Worm (Caenorhabditis elegans) whole organism, L4 larva: ENCODE measurements around the gene K10C8.4.

Experiments used
- D1046.2 ChIP-seq: fragments of 200-800 bp; sonication (Bioruptor generic); IDR thresholded peaks from 2 replicates; pipeline ENCODE4 v1.3.6; 2022; ENCODE audit warnings: missing genetic modification characterization, missing compliant biosample characterization
- F10B5.3 ChIP-seq: sonication (generic microtip); optimal IDR thresholded peaks from 2 replicates; lab custom pipeline; 2016; ENCODE audit warnings: mild to moderate bottlenecking, missing genetic modification characterization, missing compliant biosample characterization
- ZK337.2 ChIP-seq: fragments of 200-800 bp; sonication (Bioruptor generic); IDR thresholded peaks from 2 replicates; pipeline ENCODE4 v1.3.6; 2022; ENCODE audit warnings: missing genetic modification reagents, missing genetic modification characterization, missing compliant biosample characterization
- ZK546.5 ChIP-seq, 2 experiments: sonication (generic microtip); optimal IDR thresholded peaks; 2 replicates each; lab custom pipeline; 2017; ENCODE audit warnings: missing biosample characterization in 2 of 2, missing genetic modification characterization in 2 of 2
- ama-1 ChIP-seq: fragments of 150-350 bp; optimal IDR thresholded peaks from 2 replicates; lab custom pipeline; 2014; ENCODE audit warnings: inconsistent platforms, mixed read lengths
- ceh-28 ChIP-seq: fragments of 150-350 bp; optimal IDR thresholded peaks from 2 replicates; lab custom pipeline; 2014; ENCODE audit warnings: missing biosample characterization, missing genetic modification reagents, missing genetic modification characterization
- ceh-32 ChIP-seq: sonication (generic microtip); optimal IDR thresholded peaks from 2 replicates; lab custom pipeline; 2016; ENCODE audit warnings: mild to moderate bottlenecking, missing genetic modification characterization, missing compliant biosample characterization; ENCODE audit not compliant: poor library complexity
- ceh-44 ChIP-seq: fragments of 200-800 bp; sonication (Bioruptor generic); IDR thresholded peaks from 2 replicates; pipeline ENCODE4 v1.3.6; 2022; ENCODE audit warnings: missing genetic modification reagents, missing genetic modification characterization, missing compliant biosample characterization
- cey-2 ChIP-seq: sonication (generic microtip); optimal IDR thresholded peaks from 3 replicates; lab custom pipeline; 2017; ENCODE audit warnings: missing genetic modification characterization, mild to moderate bottlenecking, missing compliant biosample characterization, antibody characterized with exemption, borderline replicate concordance; ENCODE audit not compliant: insufficient read depth
- daf-8 ChIP-seq: fragments of 200-800 bp; sonication (Bioruptor generic); IDR thresholded peaks from 2 replicates; pipeline ENCODE4 v1.3.6; 2022; ENCODE audit warnings: missing genetic modification characterization, missing compliant biosample characterization
- dmd-8 ChIP-seq: fragments of 200-800 bp; sonication (Bioruptor generic); IDR thresholded peaks from 2 replicates; pipeline ENCODE4 v1.3.6; 2022; ENCODE audit warnings: missing genetic modification characterization, missing compliant biosample characterization
- dpl-1 ChIP-seq: fragments of 150-350 bp; optimal IDR thresholded peaks from 2 replicates; lab custom pipeline; 2014; ENCODE audit warnings: missing biosample characterization, missing genetic modification reagents, missing genetic modification characterization
- dve-1 ChIP-seq: sonication (generic microtip); optimal IDR thresholded peaks from 2 replicates; lab custom pipeline; 2017; ENCODE audit warnings: antibody characterized with exemption, mild to moderate bottlenecking, missing genetic modification characterization, missing compliant biosample characterization; ENCODE audit not compliant: insufficient read depth
- egl-27 ChIP-seq: sonication (generic microtip); optimal IDR thresholded peaks from 3 replicates; lab custom pipeline; 2017; ENCODE audit warnings: missing biosample characterization, missing genetic modification reagents, missing genetic modification characterization
- gei-8 ChIP-seq: fragments of 200-800 bp; sonication (Bioruptor generic); optimal IDR thresholded peaks from 2 replicates; lab custom pipeline; 2018; ENCODE audit warnings: mild to moderate bottlenecking, missing genetic modification characterization, missing compliant biosample characterization
- hif-1 ChIP-seq, 2 experiments: sonication (generic microtip); optimal IDR thresholded peaks; 2 replicates each; lab custom pipeline; 2016 to 2017; ENCODE audit warnings: missing compliant biosample characterization in 2 of 2, missing genetic modification characterization in 2 of 2, missing genetic modification reagents in 2 of 2, missing genotype in 2 of 2, mild to moderate bottlenecking in 1 of 2
- hlh-30 ChIP-seq: sonication (generic microtip); optimal IDR thresholded peaks from 2 replicates; lab custom pipeline; 2017; ENCODE audit warnings: antibody characterized with exemption, mild to moderate bottlenecking, missing genetic modification characterization, missing compliant biosample characterization; ENCODE audit not compliant: insufficient read depth
- lin-15B ChIP-seq: fragments of 150-350 bp; sonication (generic microtip); optimal IDR thresholded peaks from 3 replicates; lab custom pipeline; 2014; ENCODE audit warnings: missing biosample characterization, missing genetic modification characterization
- lsy-2 ChIP-seq, 2 experiments: fragments of 150-350 bp in 1 of 2; sonication (generic microtip) in 1 of 2; optimal IDR thresholded peaks; 2 replicates each; lab custom pipeline; 2014 to 2017; ENCODE audit warnings: missing biosample characterization in 2 of 2, missing genetic modification characterization in 2 of 2
- nhr-237 ChIP-seq: sonication (generic microtip); optimal IDR thresholded peaks from 2 replicates; lab custom pipeline; 2017; ENCODE audit warnings: missing biosample characterization, missing genetic modification characterization
- nhr-6 ChIP-seq: fragments of 150-350 bp; optimal IDR thresholded peaks from 2 replicates; lab custom pipeline; 2014; ENCODE audit warnings: missing biosample characterization, missing genetic modification characterization
- pqm-1 ChIP-seq: sonication (generic microtip); optimal IDR thresholded peaks from 2 replicates; lab custom pipeline; 2017; ENCODE audit warnings: missing biosample characterization, missing genetic modification characterization
- rbr-2 ChIP-seq: sonication (generic microtip); optimal IDR thresholded peaks from 2 replicates; lab custom pipeline; 2016; ENCODE audit warnings: missing genotype, missing genetic modification characterization, missing compliant biosample characterization
- skn-1 ChIP-seq: fragments of 150-350 bp; optimal IDR thresholded peaks from 2 replicates; lab custom pipeline; 2014; ENCODE audit warnings: missing biosample characterization, missing genetic modification characterization
- spr-1 ChIP-seq: sonication (generic microtip); optimal IDR thresholded peaks from 2 replicates; lab custom pipeline; 2016; ENCODE audit warnings: mild to moderate bottlenecking, missing genetic modification characterization, missing compliant biosample characterization
- spr-3 ChIP-seq: fragments of 200-800 bp; sonication (Bioruptor generic); optimal IDR thresholded peaks from 2 replicates; lab custom pipeline; 2018; ENCODE audit warnings: mild to moderate bottlenecking, missing genetic modification characterization, missing compliant biosample characterization
- tag-97 ChIP-seq: fragments of 200-800 bp; sonication (Bioruptor generic); IDR thresholded peaks from 2 replicates; pipeline ENCODE4 v1.3.6; 2022; ENCODE audit warnings: missing genetic modification characterization, missing compliant biosample characterization
- unc-130 ChIP-seq: sonication (generic microtip); optimal IDR thresholded peaks from 2 replicates; lab custom pipeline; 2016; ENCODE audit warnings: missing genetic modification reagents, missing genetic modification characterization, missing compliant biosample characterization
- unc-39 ChIP-seq: sonication (generic microtip); optimal IDR thresholded peaks from 2 replicates; lab custom pipeline; 2017; ENCODE audit warnings: missing biosample characterization, missing genetic modification characterization
- unc-62 ChIP-seq, 3 experiments: fragments of 150-350 bp in 1 of 3; sonication (generic microtip); optimal IDR thresholded peaks in 2 of 3; peaks in 1 of 3; 1 replicate in 1 of 3; 2 replicates in 2 of 3; lab custom pipeline; 2014 to 2017; ENCODE audit warnings: missing biosample characterization in 3 of 3, missing genetic modification characterization in 3 of 3, missing genetic modification reagents in 3 of 3, missing genotype in 1 of 3
- zag-1 ChIP-seq: fragments of 150-350 bp; optimal IDR thresholded peaks from 2 replicates; lab custom pipeline; 2014; ENCODE audit warnings: missing biosample characterization, missing genetic modification characterization
- zfp-2 ChIP-seq: sonication (generic microtip); optimal IDR thresholded peaks from 2 replicates; lab custom pipeline; 2016; ENCODE audit warnings: mild to moderate bottlenecking, missing genetic modification characterization, missing compliant biosample characterization

K10C8.4 gene

DNA sequence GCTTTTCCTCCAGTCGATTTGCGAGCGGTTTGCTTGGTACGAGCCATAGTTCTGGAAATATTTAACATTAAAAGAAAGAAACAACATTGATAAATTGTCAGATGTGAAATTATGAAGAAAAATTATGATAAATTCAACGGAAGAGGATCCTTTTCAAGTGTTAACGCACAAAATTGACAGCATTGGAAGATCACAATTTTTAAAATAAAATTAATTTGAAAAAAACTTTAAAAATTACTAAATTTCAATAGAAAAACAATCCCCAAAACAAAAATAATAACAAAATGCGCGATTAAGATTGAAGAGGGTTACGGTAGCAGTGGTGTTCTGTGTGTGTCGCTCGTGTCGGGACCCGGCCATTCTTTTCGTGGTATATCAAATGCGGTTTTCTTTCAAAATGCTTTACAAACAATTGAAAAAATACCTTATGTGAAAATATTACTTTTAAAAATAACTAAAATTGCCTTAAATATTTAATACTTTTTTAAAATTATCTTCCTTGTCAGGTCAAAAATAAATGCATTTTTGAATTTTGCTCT, 35.7 kb upstream of the K10C8.4 start, which contains the start of gene his-74:
Gene his-74 (minus strand): TSS at position 51 of the 539 bp plus-strand sequence.
- TF ChIP-seq lsy-2 (tag; optimal IDR thresholded peaks at IDR 0.05; lab: Kevin White, UChicago) (peak in 1 of 2 experiments; percentile 40), nhr-237 (tag; lab: Kevin White, UChicago) (no peak), unc-130 (peak; percentile 10)

DNA sequence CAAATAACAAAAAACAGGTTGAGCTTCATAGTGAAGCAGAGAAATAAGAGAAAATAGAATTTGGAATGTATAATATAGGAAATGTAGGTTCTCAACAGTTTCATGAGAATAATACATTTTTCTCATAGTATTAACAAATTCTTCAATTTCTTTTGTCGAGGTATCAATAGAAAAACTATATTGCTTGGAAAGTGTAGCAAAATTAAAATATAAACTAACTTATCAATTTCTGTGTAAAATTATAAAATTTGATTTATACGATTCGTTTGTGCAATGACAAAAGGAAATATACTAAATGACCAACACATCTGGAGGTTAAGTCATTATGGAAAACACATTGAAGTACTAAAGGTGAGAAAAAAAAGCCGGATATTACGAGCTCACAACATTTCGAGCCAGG, 34.4 kb upstream of the K10C8.4 start, which contains the start of gene W05B10.3:
Gene W05B10.3 (minus strand): TSS at position 101 of the 400 bp plus-strand sequence.
- TF ChIP-seq unc-62 (GFP tag; optimal IDR thresholded peaks at IDR 0.05 in 1 of 2; lab: Kevin White, UChicago) (peak in 1 of 2 experiments; percentile 79), unc-62 (tag; optimal IDR thresholded peaks at IDR 0.05; lab: Kevin White, UChicago) (no peak), cey-2 (tag; lab: Kevin White, UChicago) (no peak)

DNA sequence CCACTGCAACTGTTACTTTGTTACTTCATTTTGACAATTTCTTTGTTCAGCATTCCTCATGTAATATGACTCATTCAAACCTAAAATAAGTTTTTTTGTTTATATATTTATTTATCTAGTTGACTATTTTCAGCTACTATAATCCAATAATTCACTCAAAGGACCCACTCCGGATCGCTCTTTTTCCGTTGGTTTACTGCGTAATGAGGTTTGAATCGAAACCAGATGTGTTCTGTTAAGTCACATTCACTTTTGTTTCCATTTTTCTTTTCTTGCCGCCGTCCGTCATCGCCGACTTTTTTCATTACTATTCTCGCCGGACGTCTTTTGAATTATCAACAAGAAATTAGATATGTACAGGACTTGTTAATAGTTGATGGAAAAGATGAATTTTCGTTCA, 32.7 kb upstream of the K10C8.4 start:
- TF ChIP-seq spr-3 (no peak), daf-8 (GFP tag; lab: Robert Waterston, UW) (no peak), gei-8 (GFP tag; lab: Kevin White, UChicago) (no peak), skn-1 (no peak), hif-1 (tag; optimal IDR thresholded peaks at IDR 0.05; lab: Kevin White, UChicago) (no peak), tag-97 (GFP tag; lab: Robert Waterston, UW) (no peak), lin-15B (no peak), rbr-2 (tag; lab: Kevin White, UChicago) (no peak), dpl-1 (GFP tag; lab: Kevin White, UChicago) (no peak), egl-27 (tag; lab: Kevin White, UChicago) (no peak), D1046.2 (GFP tag; lab: Robert Waterston, UW) (no peak), zag-1 (tag; lab: Kevin White, UChicago) (no peak), hlh-30 (tag; lab: Kevin White, UChicago) (no peak), cey-2 (tag; lab: Kevin White, UChicago) (no peak), ceh-44 (GFP tag; lab: Robert Waterston, UW) (no peak), F10B5.3 (tag; lab: Kevin White, UChicago) (no peak), ceh-28 (tag; lab: Kevin White, UChicago) (no peak)

DNA sequence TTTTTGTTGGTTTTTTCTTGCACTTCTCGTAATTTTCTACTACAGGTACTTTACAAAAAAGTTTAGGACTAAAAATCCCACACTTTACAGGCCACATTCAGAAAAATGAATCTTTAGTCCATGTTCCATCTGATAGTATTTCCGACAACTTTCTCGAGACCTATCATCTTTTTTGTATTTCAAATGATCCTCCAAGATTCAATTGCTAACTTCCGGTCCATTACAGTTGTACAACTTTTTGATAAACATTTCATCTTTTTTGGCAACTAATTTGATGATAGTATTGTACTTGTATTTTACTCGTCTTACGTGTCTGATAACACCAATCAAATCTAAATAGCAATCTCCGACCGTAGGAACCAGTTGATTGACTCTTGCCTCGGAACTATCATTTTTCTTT, 28.7 kb upstream of the K10C8.4 start:
- TF ChIP-seq unc-62 (GFP tag; optimal IDR thresholded peaks at IDR 0.05 in 1 of 2; lab: Kevin White, UChicago) = peak in 1 of 2 experiments; percentile 28
- TF ChIP-seq unc-62 (tag; optimal IDR thresholded peaks at IDR 0.05; lab: Kevin White, UChicago) = no peak
- no peak for TF ChIP-seq ZK546.5 (tag; optimal IDR thresholded peaks at IDR 0.05; lab: Kevin White, UChicago)

DNA sequence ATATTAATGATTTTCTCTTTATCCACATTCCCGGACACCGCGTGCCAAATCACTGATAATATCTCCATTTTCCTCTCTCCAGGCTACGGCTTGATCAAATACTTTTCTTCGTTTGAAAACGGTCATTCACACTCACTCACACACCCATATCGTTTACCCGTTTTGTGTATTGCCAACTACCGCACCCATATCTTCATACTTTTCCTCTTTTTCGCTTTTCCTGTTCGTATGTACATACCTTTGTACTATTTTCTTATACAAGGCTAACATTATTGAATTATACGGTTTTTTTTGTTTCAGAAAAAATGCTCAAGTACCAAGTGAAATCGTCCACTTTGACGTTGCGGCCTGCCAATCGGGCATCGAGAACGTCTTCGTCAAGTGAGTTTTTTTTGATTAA, 28.1 kb upstream of the K10C8.4 start, which contains the start of gene W05B10.4:
Gene W05B10.4 (plus strand): TSS at position 301 of the 400 bp plus-strand sequence.
- TF ChIP-seq ZK337.2 = no peak
- no peak for TF ChIP-seq pqm-1 (tag; lab: Kevin White, UChicago)
- TF ChIP-seq ceh-44 (GFP tag; lab: Robert Waterston, UW) = no peak
- TF ChIP-seq nhr-6 = no peak
- TF ChIP-seq unc-39 (tag; lab: Kevin White, UChicago) = no peak
- no peak for TF ChIP-seq dve-1 (tag; lab: Kevin White, UChicago)

DNA sequence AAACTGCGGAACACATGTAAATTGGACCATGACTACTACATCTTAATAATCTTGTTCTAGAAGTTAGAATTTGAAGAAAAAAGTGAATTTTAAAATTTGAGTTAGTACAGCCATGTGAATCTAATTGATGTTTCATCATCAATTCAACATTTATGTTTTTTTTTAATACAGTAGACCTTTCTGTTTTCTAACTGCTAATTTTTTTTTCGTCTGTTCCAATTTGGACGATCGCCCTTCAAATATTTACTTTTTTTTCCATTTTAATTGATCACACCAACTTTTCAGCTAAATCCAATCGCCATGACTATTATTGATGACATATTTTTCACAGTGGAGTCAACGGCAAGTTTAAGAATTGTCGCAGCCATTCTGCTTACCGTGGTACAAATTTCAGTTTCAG, 25.5 kb upstream of the K10C8.4 start, which contains the start of gene srx-116:
Gene srx-116 (plus strand): TSS at position 301 of the 400 bp plus-strand sequence.
- TF ChIP-seq unc-62 (GFP tag; optimal IDR thresholded peaks at IDR 0.05 in 1 of 2; lab: Kevin White, UChicago) = no peak
- TF ChIP-seq unc-62 (tag; optimal IDR thresholded peaks at IDR 0.05; lab: Kevin White, UChicago) = no peak
- no peak for TF ChIP-seq dve-1 (tag; lab: Kevin White, UChicago)
- no peak for TF ChIP-seq D1046.2 (GFP tag; lab: Robert Waterston, UW)
- TF ChIP-seq spr-1 (tag; lab: Kevin White, UChicago) = no peak
- no peak for TF ChIP-seq ama-1 (lab: Kevin White, UChicago)
- TF ChIP-seq nhr-237 (tag; lab: Kevin White, UChicago) = no peak
- TF ChIP-seq dmd-8 (GFP tag; lab: Robert Waterston, UW) = no peak
- TF ChIP-seq ceh-32 (tag; lab: Kevin White, UChicago) = no peak
- TF ChIP-seq zfp-2 = no peak
